Worm (Caenorhabditis elegans) whole organism, L1 larva: ENCODE results near the gene sdz-18.

ENCODE experiments used
- C04F5.9 ChIP-seq: sonication (generic microtip); optimal IDR thresholded peaks from 2 replicates; lab custom pipeline; 2016; ENCODE audit warnings: missing genetic modification characterization, missing compliant biosample characterization
- C16A3.4 ChIP-seq: fragments of 150-350 bp; optimal IDR thresholded peaks from 2 replicates; lab custom pipeline; 2014; ENCODE audit warnings: missing biosample characterization, missing genetic modification characterization
- C34B4.2 ChIP-seq: sonication (generic microtip); optimal IDR thresholded peaks from 2 replicates; lab custom pipeline; 2017; ENCODE audit warnings: mild to moderate bottlenecking, missing genetic modification characterization, missing compliant biosample characterization
- Y116A8C.19 ChIP-seq: sonication (generic microtip); optimal IDR thresholded peaks from 2 replicates; lab custom pipeline; 2016; ENCODE audit warnings: missing compliant biosample characterization, missing genetic modification characterization, borderline replicate concordance
- ama-1 ChIP-seq: fragments of 150-350 bp; optimal IDR thresholded peaks from 2 replicates; lab custom pipeline; 2014
- ceh-63 ChIP-seq: fragments of 200-800 bp; sonication (Bioruptor generic); optimal IDR thresholded peaks from 2 replicates; lab custom pipeline; 2018; ENCODE audit warnings: mild to moderate bottlenecking, missing genetic modification characterization, missing compliant biosample characterization
- ceh-8 ChIP-seq: fragments of 200-800 bp; sonication (Bioruptor generic); optimal IDR thresholded peaks from 2 replicates; lab custom pipeline; 2018; ENCODE audit warnings: mild to moderate bottlenecking, missing genetic modification characterization, moderate library complexity, missing compliant biosample characterization
- ceh-88 ChIP-seq: fragments of 200-800 bp; sonication (Bioruptor generic); IDR thresholded peaks from 2 replicates; pipeline ENCODE4 v1.3.6; 2022; ENCODE audit warnings: missing genetic modification characterization, missing compliant biosample characterization
- ces-1 ChIP-seq: fragments of 150-350 bp; optimal IDR thresholded peaks from 2 replicates; lab custom pipeline; 2014; ENCODE audit warnings: missing biosample characterization, missing genetic modification reagents, missing genetic modification characterization
- dpl-1 ChIP-seq, 3 experiments: fragments of 150-350 bp in 2 of 3; sonication (generic microtip) in 1 of 3; optimal IDR thresholded peaks; 2 replicates each; lab custom pipeline; 2014 to 2017; ENCODE audit warnings: missing biosample characterization in 3 of 3, missing genetic modification characterization in 3 of 3, missing genetic modification reagents in 3 of 3
- dsc-1 ChIP-seq: sonication (generic microtip); optimal IDR thresholded peaks from 2 replicates; lab custom pipeline; 2016; ENCODE audit warnings: mild to moderate bottlenecking, missing genetic modification characterization, missing compliant biosample characterization
- efl-1 ChIP-seq, 4 experiments: fragments of 150-350 bp; optimal IDR thresholded peaks in 3 of 4; peaks in 1 of 4; 1 replicate in 1 of 4; 2 replicates in 3 of 4; lab custom pipeline; 2014; ENCODE audit warnings: missing biosample characterization in 2 of 4, missing genetic modification characterization in 2 of 4, missing genetic modification reagents in 2 of 4
- efl-3 ChIP-seq: fragments of 200-800 bp; sonication (Bioruptor generic); optimal IDR thresholded peaks from 2 replicates; lab custom pipeline; 2018; ENCODE audit warnings: mild to moderate bottlenecking, missing genetic modification characterization, missing compliant biosample characterization
- egl-13 ChIP-seq: sonication (generic microtip); optimal IDR thresholded peaks from 2 replicates; lab custom pipeline; 2016; ENCODE audit warnings: missing genotype, missing genetic modification reagents, missing genetic modification characterization, missing compliant biosample characterization
- egl-27 ChIP-seq, 2 experiments: fragments of 150-350 bp in 1 of 2; sonication (generic microtip); optimal IDR thresholded peaks; 3 replicates each; lab custom pipeline; 2017 to 2018; ENCODE audit warnings: missing biosample characterization in 2 of 2, missing genetic modification characterization in 2 of 2, missing genetic modification reagents in 2 of 2
- fkh-10 ChIP-seq: sonication (generic microtip); optimal IDR thresholded peaks from 2 replicates; lab custom pipeline; 2017; ENCODE audit warnings: missing biosample characterization, missing genetic modification reagents, missing genetic modification characterization
- fkh-4 ChIP-seq: sonication (generic microtip); optimal IDR thresholded peaks from 2 replicates; lab custom pipeline; 2016; ENCODE audit warnings: missing compliant biosample characterization, missing genetic modification characterization, borderline replicate concordance
- fkh-8 ChIP-seq: sonication (generic microtip); optimal IDR thresholded peaks from 2 replicates; lab custom pipeline; 2016; ENCODE audit warnings: mild to moderate bottlenecking, missing genetic modification characterization, missing compliant biosample characterization
- grh-1 ChIP-seq: fragments of 200-800 bp; sonication (Bioruptor generic); IDR thresholded peaks from 2 replicates; pipeline ENCODE4 v1.3.6; 2022; ENCODE audit warnings: missing genetic modification reagents, missing genetic modification characterization, missing compliant biosample characterization
- hlh-17 ChIP-seq: fragments of 200-800 bp; sonication (Bioruptor generic); optimal IDR thresholded peaks from 2 replicates; lab custom pipeline; 2018; ENCODE audit warnings: missing genetic modification characterization, mild to moderate bottlenecking, missing compliant biosample characterization, moderate library complexity, borderline replicate concordance
- hpl-2 ChIP-seq: fragments of 150-350 bp; optimal IDR thresholded peaks from 2 replicates; lab custom pipeline; 2014; ENCODE audit warnings: missing biosample characterization, missing genetic modification reagents, missing genetic modification characterization
- isw-1 ChIP-seq: fragments of 200-800 bp; sonication (Bioruptor generic); IDR thresholded peaks from 2 replicates; pipeline ENCODE4 v1.3.6; 2022; ENCODE audit warnings: missing genetic modification characterization, missing compliant biosample characterization
- jun-1 ChIP-seq: fragments of 150-350 bp; optimal IDR thresholded peaks from 2 replicates; lab custom pipeline; 2014; ENCODE audit warnings: missing biosample characterization, missing genetic modification reagents, missing genetic modification characterization
- lin-13 ChIP-seq: fragments of 150-350 bp; optimal IDR thresholded peaks from 2 replicates; lab custom pipeline; 2014; ENCODE audit warnings: missing biosample characterization, missing genetic modification reagents, missing genetic modification characterization
- lin-15B ChIP-seq: fragments of 150-350 bp; sonication (generic microtip); optimal IDR thresholded peaks from 3 replicates; lab custom pipeline; 2014; ENCODE audit warnings: missing biosample characterization, missing genetic modification characterization
- lin-35 ChIP-seq, 2 experiments: fragments of 150-350 bp; optimal IDR thresholded peaks; 2 replicates each; lab custom pipeline; 2014; ENCODE audit warnings: missing biosample characterization in 2 of 2, missing genetic modification characterization in 2 of 2, missing genetic modification reagents in 2 of 2
- lin-39 ChIP-seq: fragments of 150-350 bp; optimal IDR thresholded peaks from 2 replicates; lab custom pipeline; 2014; ENCODE audit warnings: missing biosample characterization, missing genetic modification reagents, missing genetic modification characterization
- lir-3 ChIP-seq: sonication (generic microtip); optimal IDR thresholded peaks from 2 replicates; lab custom pipeline; 2016; ENCODE audit warnings: mild to moderate bottlenecking, missing genetic modification characterization, moderate library complexity, missing compliant biosample characterization; ENCODE audit not compliant: poor library complexity
- lsy-2 ChIP-seq, 2 experiments: fragments of 150-350 bp; optimal IDR thresholded peaks; 2 replicates each; lab custom pipeline; 2014; ENCODE audit warnings: missing biosample characterization in 2 of 2, missing genetic modification characterization in 2 of 2
- mdl-1 ChIP-seq, 2 experiments: fragments of 150-350 bp; optimal IDR thresholded peaks; 2 replicates each; lab custom pipeline; 2014 to 2017; ENCODE audit warnings: missing biosample characterization in 2 of 2, missing genetic modification characterization in 2 of 2, inconsistent platforms in 1 of 2
- mef-2 ChIP-seq: fragments of 150-350 bp; optimal IDR thresholded peaks from 2 replicates; lab custom pipeline; 2014; ENCODE audit warnings: missing biosample characterization, missing genetic modification characterization
- mep-1 ChIP-seq: fragments of 150-350 bp; optimal IDR thresholded peaks from 2 replicates; lab custom pipeline; 2014; ENCODE audit warnings: missing biosample characterization, missing genetic modification characterization
- nhr-12 ChIP-seq: sonication (generic microtip); optimal IDR thresholded peaks from 2 replicates; lab custom pipeline; 2017; ENCODE audit warnings: missing biosample characterization, missing genetic modification characterization
- nhr-20 ChIP-seq: sonication (generic microtip); optimal IDR thresholded peaks from 2 replicates; lab custom pipeline; 2016; ENCODE audit warnings: mild to moderate bottlenecking, missing genetic modification characterization, missing compliant biosample characterization
- nhr-237 ChIP-seq: fragments of 150-350 bp; optimal IDR thresholded peaks from 2 replicates; lab custom pipeline; 2014; ENCODE audit warnings: missing biosample characterization, missing genetic modification characterization
- nhr-71 ChIP-seq: sonication (generic microtip); optimal IDR thresholded peaks from 2 replicates; lab custom pipeline; 2016; ENCODE audit warnings: mild to moderate bottlenecking, missing genetic modification characterization, moderate library complexity, missing compliant biosample characterization
- nhr-85 ChIP-seq: sonication (generic microtip); peaks from one replicate; lab custom pipeline; 2016; ENCODE audit warnings: missing genetic modification characterization, inconsistent platforms, missing compliant biosample characterization
- nhr-90 ChIP-seq: sonication (generic microtip); optimal IDR thresholded peaks from 2 replicates; lab custom pipeline; 2016; ENCODE audit warnings: mild to moderate bottlenecking, missing genetic modification characterization, missing compliant biosample characterization; ENCODE audit not compliant: poor library complexity
- pag-3 ChIP-seq: sonication (generic microtip); optimal IDR thresholded peaks from 2 replicates; lab custom pipeline; 2017; ENCODE audit warnings: missing genetic modification characterization, mild to moderate bottlenecking, missing compliant biosample characterization, antibody characterized with exemption, borderline replicate concordance; ENCODE audit not compliant: insufficient read depth
- pax-3 ChIP-seq: fragments of 200-800 bp; sonication (Bioruptor generic); optimal IDR thresholded peaks from 2 replicates; lab custom pipeline; 2018; ENCODE audit warnings: mild to moderate bottlenecking, missing genetic modification characterization, moderate library complexity, missing compliant biosample characterization
- snu-23 ChIP-seq: sonication (generic microtip); optimal IDR thresholded peaks from 2 replicates; lab custom pipeline; 2016; ENCODE audit warnings: missing genetic modification characterization, missing compliant biosample characterization
- sptf-1 ChIP-seq: fragments of 150-350 bp; optimal IDR thresholded peaks from 2 replicates; lab custom pipeline; 2014; ENCODE audit warnings: missing biosample characterization, missing genetic modification characterization
- swsn-7 ChIP-seq: sonication (generic microtip); optimal IDR thresholded peaks from 2 replicates; lab custom pipeline; 2016; ENCODE audit warnings: missing genetic modification characterization, missing compliant biosample characterization
- tbx-2 ChIP-seq: sonication (generic microtip); optimal IDR thresholded peaks from 2 replicates; lab custom pipeline; 2016; ENCODE audit warnings: missing genetic modification characterization, missing compliant biosample characterization
- tlp-1 ChIP-seq: fragments of 150-350 bp; optimal IDR thresholded peaks from 2 replicates; lab custom pipeline; 2014; ENCODE audit warnings: missing biosample characterization, missing genetic modification characterization
- unc-130 ChIP-seq: fragments of 150-350 bp; optimal IDR thresholded peaks from 2 replicates; lab custom pipeline; 2017; ENCODE audit warnings: missing biosample characterization, missing genetic modification characterization, inconsistent platforms
- unc-30 ChIP-seq: sonication (generic microtip); optimal IDR thresholded peaks from 2 replicates; lab custom pipeline; 2017; ENCODE audit warnings: missing biosample characterization, missing genetic modification characterization
- unc-98 ChIP-seq: fragments of 200-800 bp; sonication (Bioruptor generic); IDR thresholded peaks from 2 replicates; pipeline ENCODE4 v1.3.6; 2022; ENCODE audit warnings: missing genetic modification characterization, missing compliant biosample characterization
- vab-15 ChIP-seq: sonication (generic microtip); optimal IDR thresholded peaks from 2 replicates; lab custom pipeline; 2017; ENCODE audit warnings: missing genotype, mild to moderate bottlenecking, missing genetic modification characterization, missing compliant biosample characterization
- zag-1 ChIP-seq: fragments of 150-350 bp; optimal IDR thresholded peaks from 2 replicates; lab custom pipeline; 2014; ENCODE audit warnings: missing biosample characterization, missing genetic modification characterization
- zip-4 ChIP-seq: fragments of 200-800 bp; sonication (Bioruptor generic); optimal IDR thresholded peaks from 2 replicates; lab custom pipeline; 2018; ENCODE audit warnings: mild to moderate bottlenecking, missing genetic modification characterization, moderate library complexity, missing compliant biosample characterization
- ztf-11 ChIP-seq, 2 experiments: sonication (generic microtip); optimal IDR thresholded peaks; 2 replicates each; lab custom pipeline; 2016 to 2017; ENCODE audit warnings: missing genetic modification characterization in 2 of 2, missing biosample characterization in 1 of 2, missing compliant biosample characterization in 1 of 2

Gene sdz-18

ce11 chrII:1663516-1663915, 42.8 kb downstream of the sdz-18 start, which contains the start of gene duxl-1 (continued):
- TF ChIP-seq efl-1 (optimal IDR thresholded peaks at IDR 0.05; lab: Kevin White, UChicago): peak in 1 of 2 experiments; percentile 37
- peak in 1 of 2 experiments; percentile 2 for TF ChIP-seq efl-1 (GFP tag; optimal IDR thresholded peaks at IDR 0.05 in 1 of 2; lab: Kevin White, UChicago)
- TF ChIP-seq egl-13 (tag; lab: Kevin White, UChicago): no peak
- TF ChIP-seq tlp-1 (tag; lab: Kevin White, UChicago): no peak
- no peak for TF ChIP-seq hlh-17 (GFP tag; lab: Kevin White, UChicago)
- TF ChIP-seq Y116A8C.19 (tag; lab: Kevin White, UChicago): no peak
- TF ChIP-seq mdl-1 (tag; optimal IDR thresholded peaks at IDR 0.05; lab: Kevin White, UChicago): peak in 1 of 2 experiments; percentile 12
- no peak for TF ChIP-seq isw-1 (GFP tag; lab: Robert Waterston, UW)
- TF ChIP-seq mef-2 (tag; lab: Kevin White, UChicago): no peak
- TF ChIP-seq ceh-63 (GFP tag; lab: Kevin White, UChicago): no peak
- no peak for TF ChIP-seq egl-27 (tag; optimal IDR thresholded peaks at IDR 0.05; lab: Kevin White, UChicago)
- no peak for TF ChIP-seq zip-4 (GFP tag; lab: Kevin White, UChicago)
- peak in 1 of 2 experiments; percentile 44 for TF ChIP-seq lin-35 (GFP tag; optimal IDR thresholded peaks at IDR 0.05; lab: Kevin White, UChicago)
- TF ChIP-seq efl-3 (GFP tag; lab: Kevin White, UChicago): no peak
- TF ChIP-seq tbx-2 (tag; lab: Kevin White, UChicago): no peak
- TF ChIP-seq unc-98: no peak
- no peak for TF ChIP-seq ceh-88 (GFP tag; lab: Robert Waterston, UW)
- TF ChIP-seq lin-39 (tag; lab: Kevin White, UChicago): no peak
- no peak for TF ChIP-seq ceh-8 (GFP tag; lab: Kevin White, UChicago)
- TF ChIP-seq nhr-85 (tag; lab: Kevin White, UChicago): peak; percentile 7
- no peak for TF ChIP-seq nhr-237 (tag; lab: Kevin White, UChicago)
- TF ChIP-seq jun-1 (tag; lab: Kevin White, UChicago): no peak
- no peak for TF ChIP-seq dsc-1 (tag; lab: Kevin White, UChicago)
- TF ChIP-seq fkh-8 (tag; lab: Kevin White, UChicago): no peak
- no peak for TF ChIP-seq lin-15B (tag; lab: Kevin White, UChicago)
- TF ChIP-seq zag-1 (tag; lab: Kevin White, UChicago): no peak
- TF ChIP-seq pax-3 (tag; lab: Kevin White, UChicago): no peak
- TF ChIP-seq sptf-1 (tag; lab: Kevin White, UChicago): no peak
- TF ChIP-seq nhr-20 (tag; lab: Kevin White, UChicago): peak; percentile 13
- no peak for TF ChIP-seq vab-15 (tag; lab: Kevin White, UChicago)
- TF ChIP-seq C34B4.2 (tag; lab: Kevin White, UChicago): no peak
- TF ChIP-seq mep-1 (tag; lab: Kevin White, UChicago): peak; percentile 18
- peak in 1 of 2 experiments; percentile 38 for TF ChIP-seq lsy-2 (tag; optimal IDR thresholded peaks at IDR 0.05; lab: Kevin White, UChicago)
- no peak for TF ChIP-seq grh-1 (GFP tag; lab: Robert Waterston, UW)
- no peak for TF ChIP-seq lir-3 (tag; lab: Kevin White, UChicago)
- TF ChIP-seq unc-30 (tag; lab: Kevin White, UChicago): no peak
- no peak for TF ChIP-seq unc-130
- TF ChIP-seq ama-1: no peak
- no peak for TF ChIP-seq nhr-12 (tag; lab: Kevin White, UChicago)
- TF ChIP-seq fkh-4 (tag; lab: Kevin White, UChicago): no peak
- no peak for TF ChIP-seq lin-13 (GFP tag; lab: Kevin White, UChicago)
- no peak for TF ChIP-seq C04F5.9 (tag; lab: Kevin White, UChicago)
- no peak for TF ChIP-seq swsn-7 (tag; lab: Kevin White, UChicago)
- TF ChIP-seq nhr-71: no peak
- no peak for TF ChIP-seq snu-23 (GFP tag; lab: Kevin White, UChicago)
- peak; percentile 21 for TF ChIP-seq nhr-90 (tag; lab: Kevin White, UChicago)
- no peak for TF ChIP-seq ces-1
- TF ChIP-seq fkh-10 (GFP tag; lab: Kevin White, UChicago): no peak
- no peak for TF ChIP-seq pag-3 (tag; lab: Kevin White, UChicago)
- TF ChIP-seq ztf-11 (tag; optimal IDR thresholded peaks at IDR 0.05; lab: Kevin White, UChicago): no peak
- TF ChIP-seq hpl-2 (GFP tag; lab: Kevin White, UChicago): no peak
- TF ChIP-seq C16A3.4 (tag; lab: Kevin White, UChicago): no peak
- TF ChIP-seq dpl-1 (GFP tag; optimal IDR thresholded peaks at IDR 0.05; lab: Kevin White, UChicago): peak in 2 of 3 experiments; percentile 7 to 15
